Worm (Caenorhabditis elegans): ENCODE data around the gene C30B5.17.

DNA sequence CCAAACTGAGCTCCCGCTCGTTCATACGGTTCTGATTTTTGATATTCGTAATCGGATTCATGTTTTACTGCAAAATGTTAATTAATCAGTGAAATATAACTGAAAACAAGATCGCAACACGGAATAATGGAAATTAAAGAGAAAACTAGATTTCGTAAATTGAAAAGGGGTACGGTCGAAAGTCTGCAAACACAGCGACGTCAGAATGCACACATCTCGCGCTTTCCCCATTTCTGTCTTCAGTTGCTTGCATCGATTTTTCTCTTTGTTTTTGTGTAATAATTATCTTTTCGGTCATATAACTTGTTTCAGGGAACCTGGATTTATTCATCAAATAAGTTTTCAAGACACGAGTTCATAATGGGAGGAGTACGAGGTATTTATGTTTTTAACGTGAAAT, 5.9 kb downstream of the C30B5.17 start, which contains the start of the genes rbmx-2 and C30B5.2:
- no peak for TF ChIP-seq zim-3 (tag; optimal IDR thresholded peaks at IDR 0.05)
- TF ChIP-seq athp-1 (tag; optimal IDR thresholded peaks at IDR 0.05): no peak
- TF ChIP-seq lag-1 (GFP tag; IDR thresholded peaks at IDR 0.05): no peak
- no peak for TF ChIP-seq F22D6.2 (tag; optimal IDR thresholded peaks at IDR 0.05)
- TF ChIP-seq ekl-4 (GFP tag; IDR thresholded peaks at IDR 0.05): no peak
- TF ChIP-seq nhr-90 (tag; optimal IDR thresholded peaks at IDR 0.05): no peak

Measured in whole organism, young adult.